Worm (Caenorhabditis elegans) whole organism, early embryonic: Measurements from ENCODE around the gene dsb-3.

Experiments
- ama-1 ChIP-seq: fragments of 150-350 bp; optimal IDR thresholded peaks from 2 replicates; lab custom pipeline; 2014
- hmbx-1 ChIP-seq: sonication (generic microtip); optimal IDR thresholded peaks from 2 replicates; lab custom pipeline; 2016; ENCODE audit warnings: mild to moderate bottlenecking, missing genetic modification characterization, missing compliant biosample characterization

DNA sequence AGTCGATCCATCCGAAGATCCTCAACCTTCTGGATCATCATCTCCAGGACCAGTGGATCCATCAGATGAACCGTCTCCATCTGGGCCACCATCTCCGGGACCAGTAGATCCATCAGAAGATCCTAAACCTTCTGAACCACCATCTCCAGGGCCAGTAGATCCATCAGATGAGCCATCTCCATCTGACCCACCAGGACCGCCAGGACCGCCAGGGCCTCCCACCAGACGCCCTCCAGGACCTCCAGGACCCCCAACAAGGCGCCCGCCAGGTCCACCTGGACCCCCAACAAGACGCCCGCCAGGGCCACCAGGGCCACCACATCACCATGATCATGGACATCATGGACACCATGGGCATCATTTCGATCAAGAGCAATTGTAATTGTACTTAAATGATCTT is 32.2 kb downstream of the dsb-3 start:
- TF ChIP-seq hmbx-1 (tag; lab: Kevin White, UChicago), result no peak
- no peak for TF ChIP-seq ama-1 (lab: Kevin White, UChicago)
